Worm (Caenorhabditis elegans) whole organism, L2 larva: ENCODE results near the gene ceh-100.

Experiments used
- C34F6.9 ChIP-seq: fragments of 150-350 bp; optimal IDR thresholded peaks from 2 replicates; lab custom pipeline; 2014; ENCODE audit warnings: missing biosample characterization, missing genetic modification characterization
- F13H6.1 ChIP-seq: sonication (generic microtip); optimal IDR thresholded peaks from 2 replicates; lab custom pipeline; 2016; ENCODE audit warnings: missing genetic modification characterization, missing compliant biosample characterization
- Y55F3AM.14 ChIP-seq: fragments of 200-800 bp; sonication (Bioruptor generic); optimal IDR thresholded peaks from 2 replicates; lab custom pipeline; 2018; ENCODE audit warnings: mild to moderate bottlenecking, missing genetic modification characterization, missing compliant biosample characterization
- ZK546.5 ChIP-seq: sonication (generic microtip); optimal IDR thresholded peaks from 2 replicates; lab custom pipeline; 2017; ENCODE audit warnings: missing biosample characterization, missing genetic modification characterization
- ama-1 ChIP-seq: fragments of 150-350 bp; optimal IDR thresholded peaks from 2 replicates; lab custom pipeline; 2018; ENCODE audit warnings: inconsistent platforms
- blmp-1 ChIP-seq: sonication (generic microtip); optimal IDR thresholded peaks from 2 replicates; lab custom pipeline; 2017; ENCODE audit warnings: missing genetic modification characterization, mild to moderate bottlenecking, missing compliant biosample characterization, antibody characterized with exemption, moderate library complexity; ENCODE audit not compliant: insufficient read depth
- ceh-16 ChIP-seq: fragments of 150-350 bp; optimal IDR thresholded peaks from 2 replicates; lab custom pipeline; 2014; ENCODE audit warnings: missing biosample characterization, missing genetic modification characterization
- crh-2 ChIP-seq: sonication (generic microtip); optimal IDR thresholded peaks from 2 replicates; lab custom pipeline; 2017; ENCODE audit warnings: missing biosample characterization, missing genetic modification characterization
- egl-27 ChIP-seq: sonication (generic microtip); optimal IDR thresholded peaks from 3 replicates; lab custom pipeline; 2017; ENCODE audit warnings: missing biosample characterization, missing genetic modification reagents, missing genetic modification characterization
- elt-1 ChIP-seq: fragments of 150-350 bp; optimal IDR thresholded peaks from 2 replicates; lab custom pipeline; 2014; ENCODE audit warnings: missing biosample characterization, missing genetic modification characterization
- elt-3 ChIP-seq: sonication (generic microtip); optimal IDR thresholded peaks from 2 replicates; lab custom pipeline; 2017; ENCODE audit warnings: missing biosample characterization, missing genetic modification characterization
- fos-1 ChIP-seq: fragments of 150-350 bp; optimal IDR thresholded peaks from 2 replicates; lab custom pipeline; 2014; ENCODE audit warnings: missing biosample characterization, missing genetic modification characterization
- lin-11 ChIP-seq: fragments of 150-350 bp; sonication (generic microtip); optimal IDR thresholded peaks from 2 replicates; lab custom pipeline; 2014; ENCODE audit warnings: missing biosample characterization, missing genetic modification characterization, inconsistent platforms, mixed read lengths
- lin-13 ChIP-seq: fragments of 150-350 bp; optimal IDR thresholded peaks from 2 replicates; lab custom pipeline; 2014; ENCODE audit warnings: missing biosample characterization, missing genetic modification reagents, missing genetic modification characterization
- mab-5 ChIP-seq: fragments of 150-350 bp; optimal IDR thresholded peaks from 2 replicates; lab custom pipeline; 2014; ENCODE audit warnings: missing biosample characterization, missing genetic modification characterization
- mbf-1 ChIP-seq: sonication (generic microtip); optimal IDR thresholded peaks from 2 replicates; lab custom pipeline; 2017; ENCODE audit warnings: missing biosample characterization, missing genetic modification characterization
- mdl-1 ChIP-seq, 2 experiments: fragments of 150-350 bp in 1 of 2; sonication (generic microtip) in 1 of 2; optimal IDR thresholded peaks; 2 replicates each; lab custom pipeline; 2017; ENCODE audit warnings: missing biosample characterization in 2 of 2, missing genetic modification characterization in 2 of 2
- nhr-10 ChIP-seq: sonication (generic microtip); optimal IDR thresholded peaks from 2 replicates; lab custom pipeline; 2017; ENCODE audit warnings: missing biosample characterization, missing genetic modification characterization
- nhr-11 ChIP-seq: fragments of 150-350 bp; optimal IDR thresholded peaks from 2 replicates; lab custom pipeline; 2014; ENCODE audit warnings: missing biosample characterization, missing genetic modification characterization
- nhr-129 ChIP-seq: fragments of 150-350 bp; optimal IDR thresholded peaks from 2 replicates; lab custom pipeline; 2014; ENCODE audit warnings: missing biosample characterization, missing genetic modification characterization
- nhr-23 ChIP-seq: fragments of 150-350 bp; optimal IDR thresholded peaks from 2 replicates; lab custom pipeline; 2014; ENCODE audit warnings: missing biosample characterization, missing genetic modification reagents, missing genetic modification characterization
- nhr-237 ChIP-seq: fragments of 150-350 bp; optimal IDR thresholded peaks from 2 replicates; lab custom pipeline; 2014; ENCODE audit warnings: missing biosample characterization, missing genetic modification characterization
- nhr-77 ChIP-seq: fragments of 150-350 bp; optimal IDR thresholded peaks from 2 replicates; lab custom pipeline; 2014; ENCODE audit warnings: missing biosample characterization, missing genetic modification characterization
- peb-1 ChIP-seq: fragments of 150-350 bp; optimal IDR thresholded peaks from 2 replicates; lab custom pipeline; 2014; ENCODE audit warnings: missing biosample characterization, missing genetic modification characterization
- sma-3 ChIP-seq: sonication (generic microtip); optimal IDR thresholded peaks from 2 replicates; lab custom pipeline; 2016; ENCODE audit warnings: missing genetic modification reagents, missing genetic modification characterization, missing compliant biosample characterization
- sma-9 ChIP-seq, 2 experiments: fragments of 150-350 bp in 1 of 2; sonication (generic microtip) in 1 of 2; optimal IDR thresholded peaks; 2 replicates each; lab custom pipeline; 2014 to 2016; ENCODE audit warnings: missing genetic modification characterization in 2 of 2, mild to moderate bottlenecking in 1 of 2, missing biosample characterization in 1 of 2, missing compliant biosample characterization in 1 of 2, missing genetic modification reagents in 1 of 2, moderate library complexity in 1 of 2
- unc-39 ChIP-seq: fragments of 150-350 bp; optimal IDR thresholded peaks from 2 replicates; lab custom pipeline; 2014; ENCODE audit warnings: missing biosample characterization, missing genetic modification characterization
- unc-62 ChIP-seq: fragments of 150-350 bp; optimal IDR thresholded peaks from 2 replicates; lab custom pipeline; 2014; ENCODE audit warnings: missing biosample characterization, missing genetic modification reagents, missing genetic modification characterization
- ztf-11 ChIP-seq: sonication (generic microtip); optimal IDR thresholded peaks from 2 replicates; lab custom pipeline; 2017; ENCODE audit warnings: missing biosample characterization, missing genetic modification characterization

ceh-100 gene

ce11 chrII:12620764-12621163 is 17.3 kb upstream of the ceh-100 start, which contains the start of gene nspe-1:
TSS of gene nspe-1 (minus strand) at chrII:12620864.
- no peak for TF ChIP-seq ztf-11 (tag; lab: Kevin White, UChicago)
- TF ChIP-seq nhr-77 (tag; lab: Kevin White, UChicago) = no peak
- TF ChIP-seq ceh-16 = no peak
- no peak for TF ChIP-seq nhr-237
- TF ChIP-seq unc-39 = no peak
- no peak for TF ChIP-seq egl-27 (tag; lab: Kevin White, UChicago)
- TF ChIP-seq sma-3 (GFP tag; lab: Kevin White, UChicago) = no peak
- TF ChIP-seq Y55F3AM.14 (GFP tag; lab: Kevin White, UChicago) = no peak
- TF ChIP-seq mdl-1 (tag; optimal IDR thresholded peaks at IDR 0.05; lab: Kevin White, UChicago) = no peak
- TF ChIP-seq mab-5 (tag; lab: Kevin White, UChicago) = no peak
- no peak for TF ChIP-seq nhr-11 (tag; lab: Kevin White, UChicago)
- TF ChIP-seq F13H6.1 (tag; lab: Kevin White, UChicago) = no peak
- no peak for TF ChIP-seq C34F6.9 (tag; lab: Kevin White, UChicago)
- TF ChIP-seq, all 48 proteins: peak for 0

- TF ChIP-seq mbf-1 (tag; lab: Kevin White, UChicago) = no peak
- no peak for TF ChIP-seq lin-11
- no peak for TF ChIP-seq nhr-10 (tag; lab: Kevin White, UChicago)
- TF ChIP-seq, all 48 proteins: peak for 0
These were observed 15.8 kb upstream of the ceh-100 start, which contains the start of gene nspe-2 for ce11 chrII:12619288-12619687. TSS of gene nspe-2 (minus strand) at chrII:12619388.

- TF ChIP-seq unc-39 = no peak
These were observed 14.1 kb upstream of the ceh-100 start, which contains the start of gene nspe-3 for ce11 chrII:12617586-12617985. TSS of gene nspe-3 (plus strand) at chrII:12617886.

ce11 chrII:12616081-12616480 is 12.6 kb upstream of the ceh-100 start, which contains the start of gene nspe-6:
TSS of gene nspe-6 (minus strand) at chrII:12616181.
- no peak for TF ChIP-seq peb-1 (tag; lab: Kevin White, UChicago)
- no peak for TF ChIP-seq nhr-23 (tag; lab: Kevin White, UChicago)
- no peak for TF ChIP-seq nhr-77 (tag; lab: Kevin White, UChicago)
- no peak for TF ChIP-seq crh-2 (tag; lab: Kevin White, UChicago)
- no peak for TF ChIP-seq lin-13 (GFP tag; lab: Kevin White, UChicago)

ce11 chrII:12615413-12615812 is 11.9 kb upstream of the ceh-100 start:
- TF ChIP-seq C34F6.9 (tag; lab: Kevin White, UChicago) = no peak
- no peak for TF ChIP-seq ama-1
- TF ChIP-seq nhr-23 (tag; lab: Kevin White, UChicago) = no peak
- TF ChIP-seq fos-1 (tag; lab: Kevin White, UChicago) = no peak
- peak; percentile 42 for TF ChIP-seq sma-3 (GFP tag; lab: Kevin White, UChicago)
- TF ChIP-seq elt-1 (tag; lab: Kevin White, UChicago) = no peak
- TF ChIP-seq blmp-1 (tag; lab: Kevin White, UChicago) = no peak
- no peak for TF ChIP-seq nhr-77 (tag; lab: Kevin White, UChicago)
- no peak for TF ChIP-seq egl-27 (tag; lab: Kevin White, UChicago)
- TF ChIP-seq crh-2 (tag; lab: Kevin White, UChicago) = no peak
- peak; percentile 94 for TF ChIP-seq sma-9 (GFP tag; optimal IDR thresholded peaks at IDR 0.05; lab: Kevin White, UChicago)
- no peak for TF ChIP-seq sma-9 (tag; optimal IDR thresholded peaks at IDR 0.05; lab: Kevin White, UChicago)
- TF ChIP-seq unc-39 = no peak
- no peak for TF ChIP-seq mdl-1 (tag; optimal IDR thresholded peaks at IDR 0.05; lab: Kevin White, UChicago)

ce11 chrII:12612218-12612617 is 8.7 kb upstream of the ceh-100 start, which contains the start of gene nspe-4:
TSS of gene nspe-4 (plus strand) at chrII:12612518.
- TF ChIP-seq mdl-1 (tag; optimal IDR thresholded peaks at IDR 0.05; lab: Kevin White, UChicago) (no peak), unc-62 (GFP tag; lab: Kevin White, UChicago) (no peak), ZK546.5 (tag; lab: Kevin White, UChicago) (no peak), peb-1 (tag; lab: Kevin White, UChicago) (no peak), elt-3 (no peak), nhr-10 (tag; lab: Kevin White, UChicago) (no peak), nhr-77 (tag; lab: Kevin White, UChicago) (no peak), unc-39 (no peak), ceh-16 (no peak), nhr-129 (tag; lab: Kevin White, UChicago) (no peak), crh-2 (tag; lab: Kevin White, UChicago) (no peak), nhr-11 (tag; lab: Kevin White, UChicago) (no peak), nhr-237 (no peak), ztf-11 (tag; lab: Kevin White, UChicago) (no peak), mab-5 (tag; lab: Kevin White, UChicago) (no peak), blmp-1 (tag; lab: Kevin White, UChicago) (no peak)
- TF ChIP-seq, all 48 proteins: peak for 0
